Worm (Caenorhabditis elegans) whole organism, L3 larva: ENCODE measurements around the gene M28.8.

Experiments
- ZK546.5 ChIP-seq: sonication (generic microtip); optimal IDR thresholded peaks from 2 replicates; lab custom pipeline; 2017; ENCODE audit warnings: missing biosample characterization, missing genetic modification characterization
- ama-1 ChIP-seq: fragments of 150-350 bp; optimal IDR thresholded peaks from 2 replicates; lab custom pipeline; 2018
- egl-27 ChIP-seq: sonication (generic microtip); optimal IDR thresholded peaks from 4 replicates; lab custom pipeline; 2017; ENCODE audit warnings: missing biosample characterization, missing genetic modification reagents, missing genetic modification characterization
- lsy-12 ChIP-seq: sonication (generic microtip); optimal IDR thresholded peaks from 2 replicates; lab custom pipeline; 2016; ENCODE audit warnings: mild to moderate bottlenecking, missing genetic modification characterization, missing compliant biosample characterization
- mdl-1 ChIP-seq: fragments of 150-350 bp; optimal IDR thresholded peaks from 2 replicates; lab custom pipeline; 2014; ENCODE audit warnings: missing biosample characterization, missing genetic modification characterization
- pqm-1 ChIP-seq: fragments of 150-350 bp; optimal IDR thresholded peaks from 2 replicates; lab custom pipeline; 2017; ENCODE audit warnings: missing biosample characterization, missing genetic modification characterization, inconsistent platforms
- skn-1 ChIP-seq: fragments of 150-350 bp; optimal IDR thresholded peaks from 2 replicates; lab custom pipeline; 2014; ENCODE audit warnings: missing biosample characterization, missing genetic modification characterization
- unc-62 ChIP-seq: fragments of 150-350 bp; sonication (generic microtip); optimal IDR thresholded peaks from 4 replicates; lab custom pipeline; 2014; ENCODE audit warnings: missing biosample characterization, missing genetic modification reagents, missing genetic modification characterization
- ztf-11 ChIP-seq: fragments of 150-350 bp; optimal IDR thresholded peaks from 2 replicates; lab custom pipeline; 2014; ENCODE audit warnings: missing biosample characterization, missing genetic modification characterization

ce11 chrII:10584036-10584435, 44.0 kb upstream of the M28.8 start, which contains the start of gene algn-9:
- TF ChIP-seq unc-62 (GFP tag; lab: Kevin White, UChicago) (no peak), pqm-1 (tag; lab: Kevin White, UChicago) (no peak), egl-27 (tag; lab: Kevin White, UChicago) (no peak), lsy-12 (tag; lab: Kevin White, UChicago) (no peak), ztf-11 (no peak), ZK546.5 (tag; lab: Kevin White, UChicago) (no peak), skn-1 (tag; lab: Kevin White, UChicago) (no peak), ama-1 (lab: Kevin White, UChicago) (no peak), mdl-1 (tag; lab: Kevin White, UChicago) (no peak)
